Worm (Caenorhabditis elegans) whole organism, late embryonic: ENCODE data around the gene npr-42.
A peak's percentile ranks its signal among the peaks of the same experiment; 100 is the strongest.

Experiments
- C08G9.2 ChIP-seq: sonication (generic microtip); optimal IDR thresholded peaks from 2 replicates; lab custom pipeline; 2016; ENCODE audit warnings: mild to moderate bottlenecking, missing genetic modification characterization, moderate library complexity, missing compliant biosample characterization
- F13H6.1 ChIP-seq: sonication (generic microtip); optimal IDR thresholded peaks from 2 replicates; lab custom pipeline; 2016; ENCODE audit warnings: missing genetic modification characterization, missing compliant biosample characterization
- K09A11.1 ChIP-seq: sonication (generic microtip); optimal IDR thresholded peaks from 2 replicates; lab custom pipeline; 2017; ENCODE audit warnings: antibody characterized with exemption, mild to moderate bottlenecking, missing genetic modification characterization, missing compliant biosample characterization; ENCODE audit not compliant: insufficient read depth
- T23F11.4 ChIP-seq: fragments of 200-800 bp; sonication (Bioruptor generic); optimal IDR thresholded peaks from 2 replicates; lab custom pipeline; 2018; ENCODE audit warnings: mild to moderate bottlenecking, missing genetic modification characterization, missing compliant biosample characterization
- Y22D7AL.16 ChIP-seq: sonication (generic microtip); optimal IDR thresholded peaks from 2 replicates; lab custom pipeline; 2016; ENCODE audit warnings: missing genetic modification characterization, missing compliant biosample characterization
- ahr-1 ChIP-seq: sonication (generic microtip); optimal IDR thresholded peaks from 2 replicates; lab custom pipeline; 2016; ENCODE audit warnings: missing genetic modification characterization, missing compliant biosample characterization
- ama-1 ChIP-seq: fragments of 150-350 bp; optimal IDR thresholded peaks from 2 replicates; lab custom pipeline; 2014
- ceh-14 ChIP-seq: sonication (generic microtip); optimal IDR thresholded peaks from 2 replicates; lab custom pipeline; 2016; ENCODE audit warnings: missing genotype, missing genetic modification characterization, missing compliant biosample characterization
- ceh-18 ChIP-seq: sonication (generic microtip); optimal IDR thresholded peaks from 2 replicates; lab custom pipeline; 2016; ENCODE audit warnings: missing genetic modification characterization, missing compliant biosample characterization
- ceh-34 ChIP-seq: sonication (generic microtip); optimal IDR thresholded peaks from 2 replicates; lab custom pipeline; 2016; ENCODE audit warnings: mild to moderate bottlenecking, missing genetic modification characterization, missing compliant biosample characterization
- ceh-45 ChIP-seq: fragments of 200-800 bp; sonication (Bioruptor generic); IDR thresholded peaks from 2 replicates; pipeline ENCODE4 v1.3.6; 2022; ENCODE audit warnings: missing genetic modification reagents, missing genetic modification characterization, missing compliant biosample characterization
- ceh-48 ChIP-seq: sonication (generic microtip); optimal IDR thresholded peaks from 2 replicates; lab custom pipeline; 2016; ENCODE audit warnings: missing genetic modification characterization, inconsistent platforms, missing compliant biosample characterization
- ceh-6 ChIP-seq: fragments of 200-800 bp; sonication (Bioruptor generic); optimal IDR thresholded peaks from 2 replicates; lab custom pipeline; 2018; ENCODE audit warnings: mild to moderate bottlenecking, missing genetic modification characterization, missing compliant biosample characterization
- dmd-4 ChIP-seq: sonication (generic microtip); optimal IDR thresholded peaks from 2 replicates; lab custom pipeline; 2016; ENCODE audit warnings: borderline replicate concordance, missing genetic modification characterization, missing compliant biosample characterization
- dve-1 ChIP-seq: sonication (generic microtip); optimal IDR thresholded peaks from 2 replicates; lab custom pipeline; 2017; ENCODE audit warnings: antibody characterized with exemption, mild to moderate bottlenecking, missing genetic modification characterization, missing compliant biosample characterization
- elt-2 ChIP-seq: sonication (generic microtip); optimal IDR thresholded peaks from 2 replicates; lab custom pipeline; 2016; ENCODE audit warnings: missing genetic modification reagents, missing genetic modification characterization, missing compliant biosample characterization
- elt-4 ChIP-seq: sonication (generic microtip); optimal IDR thresholded peaks from 2 replicates; lab custom pipeline; 2016; ENCODE audit warnings: missing genetic modification characterization, missing compliant biosample characterization
- ets-4 ChIP-seq: sonication (generic microtip); optimal IDR thresholded peaks from 2 replicates; lab custom pipeline; 2016; ENCODE audit warnings: missing genetic modification characterization, missing compliant biosample characterization
- fax-1 ChIP-seq: sonication (generic microtip); optimal IDR thresholded peaks from 2 replicates; lab custom pipeline; 2016; ENCODE audit warnings: missing genotype, missing genetic modification characterization, missing compliant biosample characterization
- fkh-6 ChIP-seq: sonication (generic microtip); optimal IDR thresholded peaks from 2 replicates; lab custom pipeline; 2016; ENCODE audit warnings: missing genetic modification characterization, missing compliant biosample characterization
- gmeb-2 ChIP-seq: sonication (generic microtip); optimal IDR thresholded peaks from 2 replicates; lab custom pipeline; 2016; ENCODE audit warnings: missing genetic modification characterization, inconsistent platforms, missing compliant biosample characterization
- hlh-13 ChIP-seq: fragments of 200-800 bp; sonication (Bioruptor generic); optimal IDR thresholded peaks from 2 replicates; lab custom pipeline; 2018; ENCODE audit warnings: mild to moderate bottlenecking, missing genetic modification characterization, missing compliant biosample characterization
- hlh-15 ChIP-seq: sonication (generic microtip); optimal IDR thresholded peaks from 2 replicates; lab custom pipeline; 2016; ENCODE audit warnings: missing genetic modification characterization, missing compliant biosample characterization
- hlh-30 ChIP-seq: sonication (generic microtip); optimal IDR thresholded peaks from 2 replicates; lab custom pipeline; 2017; ENCODE audit warnings: antibody characterized with exemption, missing genetic modification characterization, missing compliant biosample characterization; ENCODE audit not compliant: insufficient read depth
- lim-6 ChIP-seq: sonication (generic microtip); optimal IDR thresholded peaks from 2 replicates; lab custom pipeline; 2016; ENCODE audit warnings: missing genetic modification characterization, missing compliant biosample characterization
- mec-3 ChIP-seq: sonication (generic microtip); optimal IDR thresholded peaks from 2 replicates; lab custom pipeline; 2016; ENCODE audit warnings: borderline replicate concordance, missing genetic modification characterization, missing compliant biosample characterization
- nfya-1 ChIP-seq: sonication (generic microtip); optimal IDR thresholded peaks from 2 replicates; lab custom pipeline; 2017; ENCODE audit warnings: missing genetic modification characterization, mild to moderate bottlenecking, missing compliant biosample characterization, antibody characterized with exemption, moderate library complexity
- nhr-11 ChIP-seq: fragments of 150-350 bp; optimal IDR thresholded peaks from 2 replicates; lab custom pipeline; 2014; ENCODE audit warnings: missing biosample characterization, missing genetic modification characterization
- npax-4 ChIP-seq: sonication (generic microtip); optimal IDR thresholded peaks from 2 replicates; lab custom pipeline; 2016; ENCODE audit warnings: missing genetic modification characterization, missing compliant biosample characterization
- pax-1 ChIP-seq: fragments of 150-350 bp; optimal IDR thresholded peaks from 2 replicates; lab custom pipeline; 2014; ENCODE audit warnings: missing biosample characterization, missing genetic modification characterization
- pha-2 ChIP-seq: sonication (generic microtip); optimal IDR thresholded peaks from 2 replicates; lab custom pipeline; 2017; ENCODE audit warnings: mild to moderate bottlenecking, missing genetic modification characterization, missing compliant biosample characterization
- pha-4 ChIP-seq: fragments of 150-350 bp; optimal IDR thresholded peaks from 2 replicates; lab custom pipeline; 2018; ENCODE audit warnings: missing biosample characterization, missing genetic modification reagents, missing genetic modification characterization
- pqm-1 ChIP-seq: sonication (generic microtip); optimal IDR thresholded peaks from 2 replicates; lab custom pipeline; 2016; ENCODE audit warnings: missing genetic modification characterization, missing compliant biosample characterization
- ref-2 ChIP-seq: sonication (generic microtip); optimal IDR thresholded peaks from 2 replicates; lab custom pipeline; 2016; ENCODE audit warnings: missing genetic modification characterization, missing compliant biosample characterization
- sox-4 ChIP-seq: sonication (generic microtip); optimal IDR thresholded peaks from 2 replicates; lab custom pipeline; 2017; ENCODE audit warnings: mild to moderate bottlenecking, missing genetic modification characterization, inconsistent platforms, missing compliant biosample characterization
- ttx-3 ChIP-seq: sonication (generic microtip); optimal IDR thresholded peaks from 2 replicates; lab custom pipeline; 2016; ENCODE audit warnings: missing genetic modification reagents, missing genetic modification characterization, missing compliant biosample characterization
- unc-3 ChIP-seq, 2 experiments: fragments of 200-800 bp in 1 of 2; sonication (Bioruptor generic) in 1 of 2; sonication (generic microtip) in 1 of 2; conservative IDR thresholded peaks in 1 of 2; optimal IDR thresholded peaks in 1 of 2; 2 replicates each; pipeline versions ENCODE4 v1.3.6 to Lab custom; 2016 to 2022; ENCODE audit warnings: missing compliant biosample characterization in 2 of 2, missing genetic modification characterization in 2 of 2, missing genetic modification reagents in 1 of 2
- unc-55 ChIP-seq: sonication (generic microtip); optimal IDR thresholded peaks from 2 replicates; lab custom pipeline; 2017; ENCODE audit warnings: missing biosample characterization, missing genetic modification reagents, missing genetic modification characterization
- zip-5 ChIP-seq: sonication (generic microtip); optimal IDR thresholded peaks from 2 replicates; lab custom pipeline; 2016; ENCODE audit warnings: missing genetic modification characterization, missing compliant biosample characterization

The npr-42 gene

DNA sequence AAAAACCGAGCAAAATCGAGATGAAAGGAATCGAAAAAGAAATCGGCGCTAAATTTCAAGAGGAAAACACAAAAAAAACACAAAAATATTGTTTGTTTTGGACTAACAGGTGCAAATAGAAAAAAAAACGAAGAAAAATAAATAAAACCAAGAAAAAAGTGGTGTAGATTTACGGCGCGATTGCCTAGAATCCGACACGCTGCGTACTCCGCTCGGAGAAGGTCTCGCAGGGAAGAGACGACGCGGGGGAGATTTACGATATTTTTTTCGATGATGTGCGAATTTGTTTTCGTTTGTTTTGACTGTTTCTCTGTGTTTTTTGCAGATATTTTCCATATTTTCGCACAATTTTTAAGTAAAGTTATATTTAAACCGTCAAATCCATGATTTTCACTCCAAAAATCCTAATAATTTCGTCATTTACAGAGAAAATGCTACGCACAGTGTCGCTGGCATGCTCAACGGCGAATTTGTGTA lies 23.3 kb downstream of the npr-42 start, which contains the start of gene sco-1 (continued):
- no peak for TF ChIP-seq sox-4 (tag; lab: Kevin White, UChicago)
- TF ChIP-seq dve-1: peak; percentile 76
- peak; percentile 63 for TF ChIP-seq lim-6 (tag; lab: Kevin White, UChicago)
- TF ChIP-seq mec-3: peak; percentile 48
- peak; percentile 65 for TF ChIP-seq ceh-18 (tag; lab: Kevin White, UChicago)
- peak; percentile 92 for TF ChIP-seq ets-4 (tag; lab: Kevin White, UChicago)
- peak; percentile 44 for TF ChIP-seq zip-5 (tag; lab: Kevin White, UChicago)
- 0 out of 2 replicates have a peak, but pooled peaks have one; percentile 36 for TF ChIP-seq ceh-45
- peak; percentile 48 for TF ChIP-seq pqm-1 (tag; lab: Kevin White, UChicago)
- TF ChIP-seq K09A11.1 (tag; lab: Kevin White, UChicago): peak; percentile 13
- TF ChIP-seq ceh-34: peak; percentile 87
- TF ChIP-seq unc-55 (GFP tag; lab: Kevin White, UChicago): peak; percentile 63
- TF ChIP-seq elt-4: no peak
- no peak for TF ChIP-seq pha-2 (tag; lab: Kevin White, UChicago)
- TF ChIP-seq ceh-48 (tag; lab: Kevin White, UChicago): peak; percentile 11
- peak; percentile 71 for TF ChIP-seq ceh-14 (tag; lab: Kevin White, UChicago)
- TF ChIP-seq fkh-6 (tag; lab: Kevin White, UChicago): no peak
- no peak for TF ChIP-seq ama-1 (lab: Kevin White, UChicago)
- no peak for TF ChIP-seq hlh-15
- TF ChIP-seq C08G9.2 (tag; lab: Kevin White, UChicago): peak; percentile 88
- TF ChIP-seq pha-4 (tag; lab: Kevin White, UChicago): no peak
- TF ChIP-seq ttx-3: no peak
- TF ChIP-seq gmeb-2: no peak
- no peak for TF ChIP-seq Y22D7AL.16 (tag; lab: Kevin White, UChicago)
- no peak for TF ChIP-seq hlh-13
- no peak for TF ChIP-seq ceh-6
- TF ChIP-seq ref-2 (tag; lab: Kevin White, UChicago): peak; percentile 76
- TF ChIP-seq F13H6.1: peak; percentile 30
- no peak for TF ChIP-seq fax-1 (tag; lab: Kevin White, UChicago)
- TF ChIP-seq hlh-30 (tag; lab: Kevin White, UChicago): no peak
- TF ChIP-seq, all 69 proteins: peak for 30

DNA sequence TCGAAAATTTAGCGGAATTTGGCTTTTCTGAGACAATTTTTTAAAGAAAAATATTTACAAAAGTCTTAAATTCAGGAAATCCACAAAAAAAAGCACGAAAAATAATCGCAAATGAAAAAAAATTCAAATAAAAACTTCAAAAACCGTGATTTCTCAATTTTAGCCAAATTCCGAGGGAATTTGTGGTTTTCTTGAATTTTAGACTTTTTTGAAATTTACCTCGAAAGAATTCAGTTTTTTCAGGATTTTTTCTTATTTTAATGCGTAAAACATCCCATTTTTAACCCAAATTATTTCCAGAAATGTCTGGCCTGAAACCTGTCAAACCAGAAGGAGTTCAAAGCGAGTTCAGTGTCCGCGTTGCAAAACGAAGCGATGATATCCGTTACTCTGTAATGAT lies 25.3 kb downstream of the npr-42 start, which contains the start of gene gtf-2F1:
Gene gtf-2F1, plus strand, starts transcription at position 301 of the 400 bp plus-strand sequence.
- TF ChIP-seq unc-55 (GFP tag; lab: Kevin White, UChicago): no peak
- no peak for TF ChIP-seq nfya-1 (tag; lab: Kevin White, UChicago)
- no peak for TF ChIP-seq ceh-45
- no peak for TF ChIP-seq nhr-11 (tag; lab: Kevin White, UChicago)
- no peak for TF ChIP-seq T23F11.4
- TF ChIP-seq ahr-1: no peak
- TF ChIP-seq npax-4: no peak
- no peak for TF ChIP-seq unc-3 (GFP tag; conservative IDR thresholded peaks at IDR 0.05; lab: Robert Waterston, UW)
- no peak for TF ChIP-seq unc-3 (tag; optimal IDR thresholded peaks at IDR 0.05; lab: Kevin White, UChicago)
- TF ChIP-seq dve-1: no peak
- no peak for TF ChIP-seq elt-2 (tag; lab: Kevin White, UChicago)
- TF ChIP-seq K09A11.1 (tag; lab: Kevin White, UChicago): no peak
- TF ChIP-seq ceh-14 (tag; lab: Kevin White, UChicago): no peak
- no peak for TF ChIP-seq dmd-4 (tag; lab: Kevin White, UChicago)
- no peak for TF ChIP-seq pax-1 (tag; lab: Kevin White, UChicago)
